Fruit fly (Drosophila melanogaster) whole organism, embryonic: Measurements from ENCODE around the gene SmE.

Experiments used
- Bgb ChIP-seq: fragments of 200-800 bp; sonication (Bioruptor generic); IDR thresholded peaks from 2 replicates; pipeline ENCODE4 v1.3.6; 2022; ENCODE audit warnings: missing biosample characterization, missing genetic modification characterization; ENCODE audit not compliant: partially characterized antibody
- CG10321 ChIP-seq: fragments of 200-800 bp; sonication (Bioruptor generic); IDR thresholded peaks from 2 replicates; pipeline ENCODE4 v1.3.6; 2022; ENCODE audit warnings: missing biosample characterization, missing genetic modification characterization
- CG10462 ChIP-seq: fragments of 200-800 bp; sonication (Bioruptor generic); optimal IDR thresholded peaks from 2 replicates; lab custom pipeline; 2016; ENCODE audit warnings: missing biosample characterization, missing genetic modification characterization
- CG11247 ChIP-seq: fragments of 200-800 bp; sonication (Bioruptor generic); IDR thresholded peaks from 2 replicates; pipeline ENCODE4 v1.3.6; 2022; ENCODE audit warnings: missing biosample characterization, missing genetic modification characterization
- CG11456 ChIP-seq: fragments of 200-800 bp; sonication (Bioruptor generic); IDR thresholded peaks from 3 replicates; pipeline ENCODE4 v1.3.6; 2022; ENCODE audit warnings: missing biosample characterization, missing genetic modification characterization
- CG11560 ChIP-seq: fragments of 200-800 bp; sonication (Bioruptor generic); IDR thresholded peaks from 3 replicates; pipeline ENCODE4 v1.3.6; 2022; ENCODE audit warnings: missing biosample characterization, missing genetic modification characterization
- CG12219 ChIP-seq: fragments of 200-800 bp; sonication (Bioruptor generic); optimal IDR thresholded peaks from 3 replicates; lab custom pipeline; 2018; ENCODE audit warnings: missing biosample characterization, mild to moderate bottlenecking, missing genetic modification characterization
- CG13287 ChIP-seq: fragments of 200-800 bp; sonication (Bioruptor generic); IDR thresholded peaks from 2 replicates; pipeline ENCODE4 v1.3.6; 2022; ENCODE audit warnings: missing biosample characterization, missing genetic modification characterization; ENCODE audit not compliant: partially characterized antibody
- CG15011 ChIP-seq: fragments of 200-800 bp; sonication (Bioruptor generic); optimal IDR thresholded peaks from 3 replicates; lab custom pipeline; 2018; ENCODE audit warnings: missing biosample characterization, mild to moderate bottlenecking, missing genetic modification characterization
- CG15479 ChIP-seq: fragments of 200-800 bp; sonication (Bioruptor generic); optimal IDR thresholded peaks from 3 replicates; lab custom pipeline; 2019; ENCODE audit warnings: missing biosample characterization, mild to moderate bottlenecking, missing genetic modification characterization, moderate library complexity
- CG17802 ChIP-seq: fragments of 200-800 bp; sonication (Bioruptor generic); optimal IDR thresholded peaks from 2 replicates; lab custom pipeline; 2018; ENCODE audit warnings: missing biosample characterization, mild to moderate bottlenecking, missing genetic modification characterization, moderate library complexity
- CG17912 ChIP-seq: fragments of 200-800 bp; sonication (Bioruptor generic); optimal IDR thresholded peaks from 2 replicates; lab custom pipeline; 2018; ENCODE audit warnings: missing biosample characterization, mild to moderate bottlenecking, missing genetic modification characterization
- CG2116 ChIP-seq: fragments of 200-800 bp; sonication (Bioruptor generic); optimal IDR thresholded peaks from 3 replicates; lab custom pipeline; 2018; ENCODE audit warnings: missing biosample characterization, mild to moderate bottlenecking, missing genetic modification characterization
- CG2199 ChIP-seq: fragments of 200-800 bp; sonication (Bioruptor generic); IDR thresholded peaks from 3 replicates; pipeline ENCODE4 v1.3.6; 2022; ENCODE audit warnings: missing biosample characterization, missing genetic modification characterization
- CG3065 ChIP-seq: fragments of 200-800 bp; sonication (Bioruptor generic); optimal IDR thresholded peaks from 2 replicates; lab custom pipeline; 2016; ENCODE audit warnings: missing biosample characterization, missing genetic modification characterization
- CG31224 ChIP-seq: fragments of 200-800 bp; sonication (Bioruptor generic); IDR thresholded peaks from 2 replicates; pipeline ENCODE4 v1.3.6; 2022; ENCODE audit warnings: missing biosample characterization, missing genetic modification characterization
- CG33557 ChIP-seq: fragments of 200-800 bp; sonication (Bioruptor generic); optimal IDR thresholded peaks from 2 replicates; lab custom pipeline; 2019; ENCODE audit warnings: missing biosample characterization, mild to moderate bottlenecking, missing genetic modification characterization, moderate library complexity
- CG34376 ChIP-seq: fragments of 200-800 bp; sonication (Bioruptor generic); optimal IDR thresholded peaks from 2 replicates; lab custom pipeline; 2018; ENCODE audit warnings: missing biosample characterization, mild to moderate bottlenecking, missing genetic modification characterization
- CG6272 ChIP-seq: fragments of 200-800 bp; sonication (Bioruptor generic); IDR thresholded peaks from 2 replicates; pipeline ENCODE4 v1.3.6; 2022; ENCODE audit warnings: missing biosample characterization, missing genetic modification characterization
- CG6654 ChIP-seq: fragments of 200-800 bp; sonication (Bioruptor generic); optimal IDR thresholded peaks from 2 replicates; lab custom pipeline; 2017; ENCODE audit warnings: missing biosample characterization, mild to moderate bottlenecking, missing genetic modification characterization
- CG6689 ChIP-seq: fragments of 200-800 bp; sonication (Bioruptor generic); IDR thresholded peaks from 2 replicates; pipeline ENCODE4 v1.3.6; 2022; ENCODE audit warnings: missing biosample characterization, missing genetic modification characterization
- CG8281 ChIP-seq: fragments of 200-800 bp; sonication (Bioruptor generic); optimal IDR thresholded peaks from 2 replicates; lab custom pipeline; 2018; ENCODE audit warnings: missing biosample characterization, mild to moderate bottlenecking, missing genetic modification characterization, moderate library complexity
- CkIIα-i1 ChIP-seq: fragments of 200-800 bp; sonication (Bioruptor generic); IDR thresholded peaks from 2 replicates; pipeline ENCODE4 v1.3.6; 2022; ENCODE audit warnings: missing biosample characterization, missing genetic modification characterization
- CoRest ChIP-seq: fragments of 200-800 bp; sonication (Bioruptor generic); optimal IDR thresholded peaks from 3 replicates; lab custom pipeline; 2018; ENCODE audit warnings: missing biosample characterization, mild to moderate bottlenecking, missing genetic modification characterization, moderate library complexity
- Dbx ChIP-seq: fragments of 200-800 bp; sonication (Bioruptor generic); IDR thresholded peaks from 3 replicates; pipeline ENCODE4 v1.3.6; 2022; ENCODE audit warnings: missing biosample characterization, missing genetic modification characterization
- Dfd ChIP-seq, 2 experiments: fragments of >200 bp; optimal IDR thresholded peaks; 2 replicates each; lab custom pipeline; 2017; ENCODE audit warnings: missing biosample characterization in 2 of 2, missing genetic modification characterization in 2 of 2
- Hr3 ChIP-seq: fragments of 200-800 bp; sonication (Bioruptor generic); optimal IDR thresholded peaks from 3 replicates; lab custom pipeline; 2016; ENCODE audit warnings: missing biosample characterization, missing genetic modification characterization
- Hr78 ChIP-seq, 2 experiments: fragments of 200-800 bp in 1 of 2; fragments of >200 bp in 1 of 2; sonication (Bioruptor generic) in 1 of 2; optimal IDR thresholded peaks; 2 replicates each; lab custom pipeline; 2017 to 2019; ENCODE audit warnings: missing biosample characterization in 2 of 2, missing genetic modification characterization in 2 of 2, mild to moderate bottlenecking in 1 of 2, moderate library complexity in 1 of 2
- Jarid2 ChIP-seq: fragments of 200-800 bp; sonication (Bioruptor generic); optimal IDR thresholded peaks from 3 replicates; lab custom pipeline; 2017; ENCODE audit warnings: mild to moderate bottlenecking, missing biosample characterization, missing genetic modification reagents, missing genetic modification characterization
- MBD-R2 ChIP-seq: fragments of 200-800 bp; sonication (Bioruptor generic); IDR thresholded peaks from 2 replicates; pipeline ENCODE4 v1.3.6; 2022; ENCODE audit warnings: missing biosample characterization, missing genetic modification characterization
- Rfx ChIP-seq: fragments of 200-800 bp; sonication (Bioruptor generic); IDR thresholded peaks from 2 replicates; pipeline ENCODE4 v1.3.6; 2022; ENCODE audit warnings: missing biosample characterization, missing genetic modification characterization
- Scr ChIP-seq: fragments of 200-800 bp; sonication (Bioruptor generic); IDR thresholded peaks from 2 replicates; pipeline ENCODE4 v1.3.6; 2022; ENCODE audit warnings: missing biosample characterization, missing genetic modification characterization; ENCODE audit not compliant: partially characterized antibody
- Six4 ChIP-seq: fragments of 200-800 bp; sonication (Bioruptor generic); optimal IDR thresholded peaks from 2 replicates; lab custom pipeline; 2016; ENCODE audit warnings: missing biosample characterization, missing genetic modification characterization
- Sox100B ChIP-seq: fragments of 200-800 bp; sonication (Bioruptor generic); optimal IDR thresholded peaks from 3 replicates; lab custom pipeline; 2018; ENCODE audit warnings: missing biosample characterization, mild to moderate bottlenecking, missing genetic modification characterization
- Ssrp ChIP-seq: fragments of 200-800 bp; sonication (Bioruptor generic); optimal IDR thresholded peaks from 2 replicates; lab custom pipeline; 2018; ENCODE audit warnings: missing biosample characterization, mild to moderate bottlenecking, missing genetic modification characterization, moderate library complexity
- Taf1 ChIP-seq: fragments of 200-800 bp; sonication (Bioruptor generic); IDR thresholded peaks from 2 replicates; pipeline ENCODE4 v1.3.6; 2022; ENCODE audit warnings: missing biosample characterization, missing genetic modification characterization
- chif ChIP-seq, 2 experiments: fragments of 200-800 bp; sonication (Bioruptor generic); optimal IDR thresholded peaks; 3 replicates each; lab custom pipeline; 2016; ENCODE audit warnings: missing biosample characterization in 2 of 2, missing genetic modification characterization in 2 of 2
- dysf ChIP-seq: fragments of 200-800 bp; sonication (Bioruptor generic); IDR thresholded peaks from 3 replicates; pipeline ENCODE4 v1.3.6; 2022; ENCODE audit warnings: missing biosample characterization, missing genetic modification characterization
- eyg ChIP-seq: fragments of 200-800 bp; sonication (Bioruptor generic); optimal IDR thresholded peaks from 3 replicates; lab custom pipeline; 2016; ENCODE audit warnings: missing biosample characterization, missing genetic modification characterization
- fd64A ChIP-seq: fragments of 200-800 bp; sonication (Bioruptor generic); optimal IDR thresholded peaks from 3 replicates; lab custom pipeline; 2018; ENCODE audit warnings: missing biosample characterization, mild to moderate bottlenecking, missing genetic modification characterization
- fd96Cb ChIP-seq: fragments of 200-800 bp; sonication (Bioruptor generic); optimal IDR thresholded peaks from 2 replicates; lab custom pipeline; 2018; ENCODE audit warnings: missing biosample characterization, mild to moderate bottlenecking, missing genetic modification characterization, moderate library complexity
- gfzf ChIP-seq: fragments of 200-800 bp; sonication (Bioruptor generic); optimal IDR thresholded peaks from 2 replicates; lab custom pipeline; 2016; ENCODE audit warnings: missing biosample characterization, mild to moderate bottlenecking, missing genetic modification characterization, moderate library complexity
- ind ChIP-seq: fragments of 200-800 bp; sonication (Bioruptor generic); optimal IDR thresholded peaks from 3 replicates; lab custom pipeline; 2016; ENCODE audit warnings: missing biosample characterization, missing genetic modification characterization
- knrl ChIP-seq: fragments of 200-800 bp; sonication (Bioruptor generic); IDR thresholded peaks from 3 replicates; pipeline ENCODE4 v1.3.6; 2022; ENCODE audit warnings: missing biosample characterization, missing genetic modification characterization; ENCODE audit not compliant: partially characterized antibody
- maf-S ChIP-seq: fragments of 200-800 bp; sonication (Bioruptor generic); optimal IDR thresholded peaks from 2 replicates; lab custom pipeline; 2016; ENCODE audit warnings: missing biosample characterization, missing genetic modification characterization
- nerfin-2 ChIP-seq: fragments of 200-800 bp; sonication (Bioruptor generic); IDR thresholded peaks from 2 replicates; pipeline ENCODE4 v1.3.6; 2022; ENCODE audit warnings: missing biosample characterization, missing genetic modification characterization; ENCODE audit not compliant: partially characterized antibody
- odd ChIP-seq: fragments of 200-800 bp; sonication (Bioruptor generic); optimal IDR thresholded peaks from 2 replicates; lab custom pipeline; 2017; ENCODE audit warnings: missing biosample characterization, mild to moderate bottlenecking, missing genetic modification characterization
- pita ChIP-seq: fragments of 200-800 bp; sonication (Bioruptor generic); optimal IDR thresholded peaks from 2 replicates; lab custom pipeline; 2017; ENCODE audit warnings: missing biosample characterization, mild to moderate bottlenecking, missing genetic modification characterization
- repo ChIP-seq: fragments of 200-800 bp; sonication (Bioruptor generic); optimal IDR thresholded peaks from 2 replicates; lab custom pipeline; 2016; ENCODE audit warnings: missing biosample characterization, missing genetic modification characterization
- tgo ChIP-seq: fragments of 200-800 bp; sonication (Bioruptor generic); IDR thresholded peaks from 3 replicates; pipeline ENCODE4 v1.3.6; 2022; ENCODE audit warnings: missing biosample characterization, missing genetic modification characterization
- vfl ChIP-seq: fragments of 200-800 bp; sonication (Bioruptor generic); optimal IDR thresholded peaks from 2 replicates; lab custom pipeline; 2016; ENCODE audit warnings: missing biosample characterization, missing genetic modification characterization

The SmE gene

DNA sequence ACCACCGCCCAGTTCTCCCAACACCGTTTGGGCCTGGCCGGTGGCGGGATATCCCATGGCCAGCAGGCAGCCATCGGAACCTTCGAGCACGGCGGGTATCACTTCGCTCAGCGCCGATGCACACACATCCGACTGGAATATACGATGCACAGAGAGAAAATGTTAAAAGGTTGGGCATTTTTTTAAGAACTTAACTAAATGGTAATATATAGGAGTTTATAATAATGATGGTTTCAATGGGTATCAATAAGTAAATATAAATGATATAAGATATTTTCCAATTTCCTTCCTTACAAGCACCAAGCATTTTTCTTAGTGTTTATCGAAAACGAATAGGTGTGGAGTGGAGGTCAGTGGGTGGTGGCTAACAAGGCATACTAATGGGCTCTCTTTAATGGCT is 33.6 kb downstream of the SmE start (continued):
- TF ChIP-seq CG33557 (GFP tag; lab: Kevin White, UChicago) (no peak), CG2199 (GFP tag; lab: Robert Waterston, UW) (no peak), chif (GFP tag; optimal IDR thresholded peaks at IDR 0.05; lab: Kevin White, UChicago) (peak in 1 of 2 experiments; percentile 1), CG6272 (GFP tag; lab: Robert Waterston, UW) (no peak), Ssrp (peak; percentile 38), odd (GFP tag; lab: Kevin White, UChicago) (no peak), dysf (GFP tag; lab: Robert Waterston, UW) (peak; percentile 51; the same call in 2 of the 3 replicates), Jarid2 (GFP tag; lab: Kevin White, UChicago) (no peak), Taf1 (GFP tag; lab: Robert Waterston, UW) (no peak), CG6689 (peak; percentile 30; the same call in 1 of the 2 replicates), Hr3 (no peak), CG12219 (GFP tag; lab: Kevin White, UChicago) (no peak), tgo (GFP tag; lab: Robert Waterston, UW) (peak; percentile 50), ind (GFP tag; lab: Kevin White, UChicago) (no peak), CG6654 (GFP tag; lab: Kevin White, UChicago) (no peak), CG15479 (GFP tag; lab: Kevin White, UChicago) (no peak), CG17912 (GFP tag; lab: Kevin White, UChicago) (no peak), CG34376 (GFP tag; lab: Kevin White, UChicago) (no peak), CG10462 (no peak), gfzf (no peak), pita (GFP tag; lab: Kevin White, UChicago) (no peak), CG15011 (no peak), Scr (GFP tag; lab: Robert Waterston, UW) (no peak), CG17802 (tag; lab: Kevin White, UChicago) (no peak), Sox100B (peak; percentile 8), CG8281 (tag; lab: Kevin White, UChicago) (no peak), CG11560 (tag; lab: Robert Waterston, UW) (no peak), CG11247 (GFP tag; lab: Robert Waterston, UW) (no peak), Dbx (GFP tag; lab: Robert Waterston, UW) (no peak), MBD-R2 (no peak), repo (GFP tag; lab: Kevin White, UChicago) (no peak), CG13287 (GFP tag; lab: Robert Waterston, UW) (no peak), CoRest (tag; lab: Kevin White, UChicago) (peak; percentile 31), fd64A (GFP tag; lab: Kevin White, UChicago) (no peak), Bgb (GFP tag; lab: Robert Waterston, UW) (no peak), CG2116 (GFP tag; lab: Kevin White, UChicago) (no peak), CG10321 (GFP tag; lab: Robert Waterston, UW) (no peak), Six4 (GFP tag; lab: Kevin White, UChicago) (no peak), CkIIα-i1 (GFP tag; lab: Robert Waterston, UW) (no peak), CG11456 (GFP tag; lab: Robert Waterston, UW) (no peak), maf-S (GFP tag; lab: Kevin White, UChicago) (no peak), Hr78 (GFP tag; optimal IDR thresholded peaks at IDR 0.05; lab: Kevin White, UChicago) (no peak), CG31224 (no peak), nerfin-2 (GFP tag; lab: Robert Waterston, UW) (no peak), fd96Cb (peak; percentile 37), Dfd (GFP tag; optimal IDR thresholded peaks at IDR 0.05; lab: Kevin White, UChicago) (no peak), eyg (GFP tag; lab: Kevin White, UChicago) (no peak), Rfx (GFP tag; lab: Robert Waterston, UW) (no peak), vfl (GFP tag; lab: Kevin White, UChicago) (no peak), knrl (no peak), CG3065 (GFP tag; lab: Kevin White, UChicago) (no peak)
